Worm (Caenorhabditis elegans) whole organism, L3 larva: Measurements from ENCODE around the gene W05H7.1.

ENCODE experiments used
- R02D3.7 ChIP-seq: fragments of 150-350 bp; optimal IDR thresholded peaks from 2 replicates; lab custom pipeline; 2014; ENCODE audit warnings: missing biosample characterization, missing genetic modification characterization
- ZK546.5 ChIP-seq: sonication (generic microtip); optimal IDR thresholded peaks from 2 replicates; lab custom pipeline; 2017; ENCODE audit warnings: missing biosample characterization, missing genetic modification characterization
- aly-2 ChIP-seq: fragments of 150-350 bp; optimal IDR thresholded peaks from 2 replicates; lab custom pipeline; 2014; ENCODE audit warnings: missing biosample characterization, missing genetic modification characterization
- ama-1 ChIP-seq: fragments of 150-350 bp; optimal IDR thresholded peaks from 2 replicates; lab custom pipeline; 2018
- ceh-16 ChIP-seq: sonication (generic microtip); optimal IDR thresholded peaks from 2 replicates; lab custom pipeline; 2017; ENCODE audit warnings: missing biosample characterization, missing genetic modification characterization
- ceh-28 ChIP-seq: fragments of 150-350 bp; optimal IDR thresholded peaks from 2 replicates; lab custom pipeline; 2014; ENCODE audit warnings: missing biosample characterization, missing genetic modification reagents, missing genetic modification characterization
- ceh-9 ChIP-seq: sonication (generic microtip); optimal IDR thresholded peaks from 2 replicates; lab custom pipeline; 2018; ENCODE audit warnings: missing biosample characterization, missing genetic modification characterization
- daf-12 ChIP-seq: fragments of 150-350 bp; optimal IDR thresholded peaks from 2 replicates; lab custom pipeline; 2014; ENCODE audit warnings: missing biosample characterization, missing genetic modification reagents, missing genetic modification characterization
- egl-27 ChIP-seq: sonication (generic microtip); optimal IDR thresholded peaks from 4 replicates; lab custom pipeline; 2017; ENCODE audit warnings: missing biosample characterization, missing genetic modification reagents, missing genetic modification characterization
- egl-5 ChIP-seq: fragments of 150-350 bp; optimal IDR thresholded peaks from 2 replicates; lab custom pipeline; 2017; ENCODE audit warnings: missing biosample characterization, missing genetic modification reagents, missing genetic modification characterization, inconsistent platforms
- elt-1 ChIP-seq: fragments of 150-350 bp; optimal IDR thresholded peaks from 2 replicates; lab custom pipeline; 2014; ENCODE audit warnings: missing biosample characterization, missing genetic modification characterization
- elt-2 ChIP-seq: sonication (generic microtip); optimal IDR thresholded peaks from 2 replicates; lab custom pipeline; 2016; ENCODE audit warnings: missing genetic modification reagents, mild to moderate bottlenecking, missing genetic modification characterization, missing compliant biosample characterization
- eor-1 ChIP-seq, 2 experiments: fragments of 150-350 bp; optimal IDR thresholded peaks; 2 replicates each; lab custom pipeline; 2014 to 2018; ENCODE audit warnings: missing biosample characterization in 2 of 2, missing genetic modification characterization in 2 of 2
- fkh-10 ChIP-seq: sonication (generic microtip); optimal IDR thresholded peaks from 2 replicates; lab custom pipeline; 2017; ENCODE audit warnings: missing biosample characterization, missing genetic modification reagents, missing genetic modification characterization
- fkh-2 ChIP-seq: fragments of 150-350 bp; optimal IDR thresholded peaks from 2 replicates; lab custom pipeline; 2014; ENCODE audit warnings: missing biosample characterization, missing genetic modification reagents, missing genetic modification characterization
- hmg-11 ChIP-seq: sonication (generic microtip); optimal IDR thresholded peaks from 2 replicates; lab custom pipeline; 2016; ENCODE audit warnings: missing genetic modification characterization, missing compliant biosample characterization
- lin-15B ChIP-seq: fragments of 150-350 bp; optimal IDR thresholded peaks from 2 replicates; lab custom pipeline; 2014; ENCODE audit warnings: missing biosample characterization, missing genetic modification characterization
- lin-39 ChIP-seq: fragments of 150-350 bp; optimal IDR thresholded peaks from 2 replicates; lab custom pipeline; 2018; ENCODE audit warnings: missing biosample characterization, missing genetic modification reagents, missing genetic modification characterization
- lsy-12 ChIP-seq: sonication (generic microtip); optimal IDR thresholded peaks from 2 replicates; lab custom pipeline; 2016; ENCODE audit warnings: mild to moderate bottlenecking, missing genetic modification characterization, missing compliant biosample characterization
- mdl-1 ChIP-seq: fragments of 150-350 bp; optimal IDR thresholded peaks from 2 replicates; lab custom pipeline; 2014; ENCODE audit warnings: missing biosample characterization, missing genetic modification characterization
- mml-1 ChIP-seq: fragments of 150-350 bp; sonication (generic microtip); optimal IDR thresholded peaks from 3 replicates; lab custom pipeline; 2014; ENCODE audit warnings: missing biosample characterization, missing genetic modification characterization
- nfya-1 ChIP-seq: sonication (generic microtip); optimal IDR thresholded peaks from 2 replicates; lab custom pipeline; 2017; ENCODE audit warnings: missing genetic modification characterization, mild to moderate bottlenecking, missing compliant biosample characterization, antibody characterized with exemption, moderate library complexity; ENCODE audit not compliant: insufficient read depth
- nhr-12 ChIP-seq: fragments of 150-350 bp; optimal IDR thresholded peaks from 2 replicates; lab custom pipeline; 2014; ENCODE audit warnings: missing biosample characterization, missing genetic modification characterization
- nhr-23 ChIP-seq: fragments of 150-350 bp; optimal IDR thresholded peaks from 2 replicates; lab custom pipeline; 2014; ENCODE audit warnings: missing biosample characterization, missing genetic modification reagents, missing genetic modification characterization
- nhr-237 ChIP-seq: fragments of 150-350 bp; optimal IDR thresholded peaks from 2 replicates; lab custom pipeline; 2014; ENCODE audit warnings: missing biosample characterization, missing genetic modification characterization
- nhr-25 ChIP-seq: sonication (generic microtip); optimal IDR thresholded peaks from 2 replicates; lab custom pipeline; 2017; ENCODE audit warnings: missing biosample characterization, missing genetic modification characterization
- nhr-28 ChIP-seq: fragments of 150-350 bp; optimal IDR thresholded peaks from 2 replicates; lab custom pipeline; 2014; ENCODE audit warnings: missing biosample characterization, missing genetic modification characterization
- nhr-43 ChIP-seq: sonication (generic microtip); optimal IDR thresholded peaks from 2 replicates; lab custom pipeline; 2016; ENCODE audit warnings: mild to moderate bottlenecking, missing genetic modification characterization, missing compliant biosample characterization; ENCODE audit not compliant: poor library complexity, severe bottlenecking
- nhr-67 ChIP-seq: fragments of 150-350 bp; optimal IDR thresholded peaks from 2 replicates; lab custom pipeline; 2014; ENCODE audit warnings: missing biosample characterization, missing genetic modification characterization
- nhr-76 ChIP-seq: fragments of 150-350 bp; sonication (generic microtip); optimal IDR thresholded peaks from 5 replicates; lab custom pipeline; 2014; ENCODE audit warnings: missing biosample characterization, missing genetic modification characterization
- nhr-77 ChIP-seq: fragments of 150-350 bp; optimal IDR thresholded peaks from 2 replicates; lab custom pipeline; 2014; ENCODE audit warnings: missing biosample characterization, missing genetic modification characterization
- pha-4 ChIP-seq: fragments of 150-350 bp; optimal IDR thresholded peaks from 2 replicates; lab custom pipeline; 2014; ENCODE audit warnings: missing biosample characterization, missing genetic modification reagents, missing genetic modification characterization
- pqm-1 ChIP-seq: fragments of 150-350 bp; optimal IDR thresholded peaks from 2 replicates; lab custom pipeline; 2017; ENCODE audit warnings: missing biosample characterization, missing genetic modification characterization, inconsistent platforms
- sea-2 ChIP-seq: fragments of 150-350 bp; sonication (generic microtip); optimal IDR thresholded peaks from 4 replicates; lab custom pipeline; 2014; ENCODE audit warnings: missing biosample characterization, missing genetic modification reagents, missing genetic modification characterization
- skn-1 ChIP-seq: fragments of 150-350 bp; optimal IDR thresholded peaks from 2 replicates; lab custom pipeline; 2014; ENCODE audit warnings: missing biosample characterization, missing genetic modification characterization
- snpc-4 ChIP-seq: fragments of 150-350 bp; optimal IDR thresholded peaks from 2 replicates; lab custom pipeline; 2014; ENCODE audit warnings: missing biosample characterization, missing genetic modification characterization
- unc-39 ChIP-seq: sonication (generic microtip); optimal IDR thresholded peaks from 4 replicates; lab custom pipeline; 2017; ENCODE audit warnings: missing biosample characterization, missing genetic modification characterization
- unc-62 ChIP-seq: fragments of 150-350 bp; sonication (generic microtip); optimal IDR thresholded peaks from 4 replicates; lab custom pipeline; 2014; ENCODE audit warnings: missing biosample characterization, missing genetic modification reagents, missing genetic modification characterization
- zag-1 ChIP-seq: fragments of 150-350 bp; optimal IDR thresholded peaks from 2 replicates; lab custom pipeline; 2014; ENCODE audit warnings: missing biosample characterization, missing genetic modification characterization
- ztf-11 ChIP-seq: fragments of 150-350 bp; optimal IDR thresholded peaks from 2 replicates; lab custom pipeline; 2014; ENCODE audit warnings: missing biosample characterization, missing genetic modification characterization
- ztf-4 ChIP-seq: fragments of 150-350 bp; optimal IDR thresholded peaks from 2 replicates; lab custom pipeline; 2014; ENCODE audit warnings: missing biosample characterization, missing genetic modification characterization

W05H7.1 gene

DNA sequence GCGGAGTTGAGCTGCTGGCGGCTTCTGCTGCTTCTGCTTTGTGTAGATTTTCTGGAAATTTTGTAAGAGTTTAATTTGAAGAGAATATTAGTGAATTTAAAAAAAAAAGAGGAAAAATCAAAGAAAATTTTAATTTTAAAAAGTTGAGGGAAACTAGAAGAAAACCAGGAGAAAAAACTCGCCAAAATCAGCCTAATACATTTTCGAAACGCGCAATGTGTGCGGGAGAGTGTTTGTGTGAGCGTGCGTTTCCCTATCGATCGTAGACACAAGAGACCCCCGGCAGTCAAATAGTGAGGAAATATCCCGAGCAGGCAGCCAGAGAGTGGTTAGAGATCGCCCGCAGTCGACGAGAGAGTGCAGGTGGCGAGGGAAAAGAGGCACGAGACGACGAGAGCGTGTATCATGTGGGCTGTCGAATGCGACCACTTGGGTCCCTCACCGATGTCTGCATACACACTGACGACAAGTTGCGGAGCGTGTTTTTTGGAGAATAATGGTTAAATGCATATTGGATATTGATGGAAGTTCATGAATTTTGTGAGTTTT, 3.9 kb upstream of the W05H7.1 start, which contains the start of gene zfp-3 (continued):
- no peak for TF ChIP-seq nhr-12 (tag; lab: Kevin White, UChicago)
- peak; percentile 96 for TF ChIP-seq pha-4
- peak; percentile 78 for TF ChIP-seq R02D3.7 (tag; lab: Kevin White, UChicago)
- TF ChIP-seq nhr-67 (tag; lab: Kevin White, UChicago): no peak
- TF ChIP-seq ceh-9: no peak
- TF ChIP-seq, all 47 proteins: peak for 32

- TF ChIP-seq ztf-11 (tag; lab: Kevin White, UChicago) (no peak), lin-15B (tag; lab: Kevin White, UChicago) (no peak), fkh-10 (GFP tag; lab: Kevin White, UChicago) (no peak), pha-4 (no peak), elt-1 (no peak), hmg-11 (tag; lab: Kevin White, UChicago) (no peak), mml-1 (tag; lab: Kevin White, UChicago) (no peak), lsy-12 (tag; lab: Kevin White, UChicago) (no peak), skn-1 (tag; lab: Kevin White, UChicago) (no peak), unc-39 (tag; lab: Kevin White, UChicago) (no peak), ama-1 (lab: Kevin White, UChicago) (no peak), nhr-43 (tag; lab: Kevin White, UChicago) (no peak)
- TF ChIP-seq, all 47 proteins: peak for 0
Measured at ce11 chrX:1451240-1451639, 672 bp downstream of the W05H7.1 start.

DNA sequence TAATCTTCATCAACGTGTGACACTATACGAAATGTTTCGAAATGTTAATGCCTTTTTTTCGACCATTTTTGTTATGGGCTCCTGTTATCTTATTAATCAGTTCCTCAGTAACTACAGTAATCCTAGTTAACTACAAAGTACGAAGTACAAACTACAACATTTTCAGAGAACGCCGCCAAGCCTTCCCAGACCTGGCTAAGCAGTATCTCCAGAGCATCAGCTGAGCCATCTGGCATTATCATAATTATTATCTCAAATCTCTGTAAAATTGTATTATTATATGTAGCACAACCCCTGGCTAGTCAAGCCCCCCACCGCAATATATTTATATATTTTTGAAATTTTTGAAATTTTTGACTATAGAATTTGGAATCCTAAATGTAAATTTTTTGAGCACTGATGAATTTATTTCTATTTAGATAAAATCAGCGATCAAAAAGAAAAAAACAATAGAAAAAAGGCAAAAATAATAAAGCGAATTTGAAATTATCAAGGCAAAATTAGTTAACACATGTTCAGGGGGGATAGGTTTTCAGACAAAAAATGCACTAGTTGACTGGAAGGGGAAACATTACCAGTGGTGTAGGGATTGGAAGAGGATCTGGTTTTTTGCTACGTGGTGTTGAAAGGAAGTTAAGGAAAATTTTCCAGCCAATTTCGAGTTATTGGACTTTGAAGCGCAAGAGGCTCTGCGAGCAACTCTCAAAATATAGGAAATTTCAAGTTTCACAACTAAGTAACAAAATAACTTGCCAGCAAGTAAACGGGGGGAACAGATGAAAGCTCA, 1.4 kb downstream of the W05H7.1 start:
- no peak for TF ChIP-seq nhr-67 (tag; lab: Kevin White, UChicago)
- no peak for TF ChIP-seq snpc-4
- peak; percentile 33 for TF ChIP-seq lsy-12 (tag; lab: Kevin White, UChicago)
- TF ChIP-seq egl-5: no peak
- no peak for TF ChIP-seq sea-2
- peak; percentile 22 for TF ChIP-seq pha-4
- TF ChIP-seq nfya-1 (tag; lab: Kevin White, UChicago): no peak
- peak; percentile 6 for TF ChIP-seq nhr-25 (tag; lab: Kevin White, UChicago)
- no peak for TF ChIP-seq eor-1 (tag; optimal IDR thresholded peaks at IDR 0.05; lab: Kevin White, UChicago)
- TF ChIP-seq ztf-11 (tag; lab: Kevin White, UChicago): no peak
- TF ChIP-seq ceh-9: no peak
- TF ChIP-seq nhr-23 (tag; lab: Kevin White, UChicago): peak; percentile 1
- TF ChIP-seq nhr-76 (tag; lab: Kevin White, UChicago): no peak
- no peak for TF ChIP-seq aly-2 (tag; lab: Kevin White, UChicago)
- peak; percentile 79 for TF ChIP-seq ama-1 (lab: Kevin White, UChicago)

DNA sequence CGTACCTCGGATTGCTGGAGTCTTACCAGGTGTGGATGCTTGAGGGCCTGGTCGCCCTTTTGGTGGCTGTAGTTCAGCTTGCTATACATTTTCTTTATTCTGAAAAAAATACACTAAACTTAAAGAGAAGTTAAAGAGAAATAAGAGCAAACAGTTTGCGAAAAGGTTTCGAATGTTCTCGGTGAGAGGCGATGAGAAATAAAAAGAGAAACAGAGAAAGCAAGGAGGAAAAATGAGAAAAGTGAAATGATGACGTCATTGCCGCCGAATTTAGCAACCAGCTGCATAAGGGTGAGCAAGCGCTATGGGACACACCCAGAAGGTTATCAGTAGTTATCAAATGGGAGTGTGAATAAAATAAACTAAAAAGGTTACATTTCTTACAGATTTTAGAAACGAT, 3.2 kb downstream of the W05H7.1 start, which contains the start of gene cebp-1:
Gene cebp-1, minus strand, starts transcription at position 99 of the 400 bp plus-strand sequence.
- TF ChIP-seq pha-4 (peak; percentile 56), elt-1 (no peak), lin-39 (peak; percentile 27), daf-12 (no peak), nhr-25 (tag; lab: Kevin White, UChicago) (peak; percentile 16), pqm-1 (tag; lab: Kevin White, UChicago) (peak; percentile 40), sea-2 (no peak), elt-2 (tag; lab: Kevin White, UChicago) (peak; percentile 79), nhr-28 (tag; lab: Kevin White, UChicago) (no peak)

- TF ChIP-seq snpc-4 (peak; percentile 79), nhr-237 (tag; lab: Kevin White, UChicago) (no peak), nhr-67 (tag; lab: Kevin White, UChicago) (no peak), unc-62 (peak; percentile 64), ceh-16 (tag; lab: Kevin White, UChicago) (no peak), ZK546.5 (tag; lab: Kevin White, UChicago) (no peak), eor-1 (tag; optimal IDR thresholded peaks at IDR 0.05; lab: Kevin White, UChicago) (no peak), ceh-28 (peak; percentile 82), fkh-2 (tag; lab: Kevin White, UChicago) (peak; percentile 27), skn-1 (tag; lab: Kevin White, UChicago) (peak; percentile 83), nhr-77 (peak; percentile 25), pha-4 (peak; percentile 94), daf-12 (no peak), ama-1 (lab: Kevin White, UChicago) (peak; percentile 77), sea-2 (peak; percentile 86), mdl-1 (tag; lab: Kevin White, UChicago) (peak; percentile 76), lin-39 (peak; percentile 93), egl-5 (peak; percentile 17), nhr-76 (tag; lab: Kevin White, UChicago) (no peak), mml-1 (tag; lab: Kevin White, UChicago) (no peak), ztf-4 (tag; lab: Kevin White, UChicago) (no peak), lsy-12 (tag; lab: Kevin White, UChicago) (peak; percentile 90), aly-2 (tag; lab: Kevin White, UChicago) (no peak), hmg-11 (tag; lab: Kevin White, UChicago) (peak; percentile 94), zag-1 (tag; lab: Kevin White, UChicago) (no peak), egl-27 (peak; percentile 90)
Measured at ce11 chrX:1454385-1454784, 3.8 kb downstream of the W05H7.1 start.
